Fruit fly (Drosophila melanogaster) whole organism, embryonic: Measurements from ENCODE around the gene CG42390.

ENCODE experiments used
- ATbp ChIP-seq: fragments of 200-800 bp; sonication (Bioruptor generic); optimal IDR thresholded peaks from 2 replicates; lab custom pipeline; 2017; ENCODE audit warnings: missing biosample characterization, mild to moderate bottlenecking, missing genetic modification characterization, missing genetic modification reagents
- Awh ChIP-seq: fragments of 200-800 bp; sonication (Bioruptor generic); IDR thresholded peaks from 2 replicates; pipeline ENCODE4, ENCODE4 v1.3.6; 2022; ENCODE audit warnings: missing biosample characterization, missing genetic modification characterization
- CG11695 ChIP-seq: fragments of 200-800 bp; sonication (Bioruptor generic); IDR thresholded peaks from 3 replicates; pipeline ENCODE4 v1.3.6; 2022; ENCODE audit warnings: missing biosample characterization, missing genetic modification characterization
- CG14710 ChIP-seq: fragments of 200-800 bp; sonication (Bioruptor generic); optimal IDR thresholded peaks from 3 replicates; lab custom pipeline; 2019; ENCODE audit warnings: missing biosample characterization, mild to moderate bottlenecking, missing genetic modification characterization, moderate library complexity
- CG14965 ChIP-seq: fragments of 200-800 bp; sonication (Bioruptor generic); optimal IDR thresholded peaks from 2 replicates; lab custom pipeline; 2016; ENCODE audit warnings: missing biosample characterization, missing genetic modification characterization, borderline replicate concordance
- CG17186 ChIP-seq: fragments of 200-800 bp; sonication (Bioruptor generic); optimal IDR thresholded peaks from 3 replicates; lab custom pipeline; 2017; ENCODE audit warnings: missing biosample characterization, missing genetic modification reagents, missing genetic modification characterization
- CG2875 ChIP-seq: fragments of 200-800 bp; sonication (Bioruptor generic); optimal IDR thresholded peaks from 2 replicates; lab custom pipeline; 2017; ENCODE audit warnings: missing biosample characterization, mild to moderate bottlenecking, missing genetic modification characterization, missing genetic modification reagents
- CG30403 ChIP-seq: fragments of 200-800 bp; sonication (Bioruptor generic); optimal IDR thresholded peaks from 3 replicates; lab custom pipeline; 2016; ENCODE audit warnings: missing biosample characterization, missing genetic modification characterization
- CG30431 ChIP-seq: fragments of 200-800 bp; sonication (Bioruptor generic); optimal IDR thresholded peaks from 2 replicates; lab custom pipeline; 2017; ENCODE audit warnings: missing biosample characterization, missing genetic modification characterization
- CG3163 ChIP-seq: fragments of 200-800 bp; sonication (Bioruptor generic); optimal IDR thresholded peaks from 3 replicates; lab custom pipeline; 2016; ENCODE audit warnings: missing biosample characterization, missing genetic modification characterization
- CG32767 ChIP-seq: fragments of 200-800 bp; sonication (Bioruptor generic); IDR thresholded peaks from 2 replicates; pipeline ENCODE4 v1.3.6; 2022; ENCODE audit warnings: missing biosample characterization, missing genetic modification characterization
- CG3726 ChIP-seq: fragments of 200-800 bp; sonication (Bioruptor generic); IDR thresholded peaks from 3 replicates; pipeline ENCODE4, ENCODE4 v1.3.6; 2022; ENCODE audit warnings: missing biosample characterization, missing genetic modification characterization
- CG4404 ChIP-seq: fragments of 200-800 bp; sonication (Bioruptor generic); IDR thresholded peaks from 2 replicates; pipeline ENCODE4 v1.3.6; 2022; ENCODE audit warnings: missing biosample characterization, missing genetic modification characterization
- CG6689 ChIP-seq: fragments of 200-800 bp; sonication (Bioruptor generic); IDR thresholded peaks from 2 replicates; pipeline ENCODE4 v1.3.6; 2022; ENCODE audit warnings: missing biosample characterization, missing genetic modification characterization
- CG8290 ChIP-seq, 3 experiments: fragments of 200-800 bp; sonication (Bioruptor generic); optimal IDR thresholded peaks; 2 replicates each; lab custom pipeline; 2016 to 2019; ENCODE audit warnings: missing biosample characterization in 3 of 3, missing genetic modification characterization in 3 of 3, mild to moderate bottlenecking in 2 of 3, moderate library complexity in 1 of 3
- CTCF ChIP-seq: fragments of 200-800 bp; sonication (Bioruptor generic); optimal IDR thresholded peaks from 2 replicates; lab custom pipeline; 2017; ENCODE audit warnings: missing biosample characterization, mild to moderate bottlenecking, missing genetic modification characterization, moderate library complexity
- CrebB ChIP-seq: fragments of 200-800 bp; sonication (Bioruptor generic); optimal IDR thresholded peaks from 3 replicates; lab custom pipeline; 2018; ENCODE audit warnings: missing biosample characterization, mild to moderate bottlenecking, missing genetic modification characterization
- D19A ChIP-seq: fragments of 200-800 bp; optimal IDR thresholded peaks from 3 replicates; lab custom pipeline; 2019; ENCODE audit warnings: missing biosample characterization, mild to moderate bottlenecking, missing genetic modification characterization, moderate library complexity
- D19B ChIP-seq: fragments of 200-800 bp; sonication (Bioruptor generic); optimal IDR thresholded peaks from 2 replicates; lab custom pipeline; 2017; ENCODE audit warnings: missing biosample characterization, mild to moderate bottlenecking, missing genetic modification characterization
- Dp ChIP-seq: fragments of 200-800 bp; sonication (Bioruptor generic); optimal IDR thresholded peaks from 2 replicates; lab custom pipeline; 2018; ENCODE audit warnings: missing biosample characterization, mild to moderate bottlenecking, missing genetic modification characterization, moderate library complexity
- Eip74EF ChIP-seq, 2 experiments: fragments of 200-800 bp in 1 of 2; fragments of >200 bp in 1 of 2; sonication (Bioruptor generic) in 1 of 2; optimal IDR thresholded peaks; 2 replicates each; lab custom pipeline; 2017 to 2019; ENCODE audit warnings: missing biosample characterization in 2 of 2, missing genetic modification characterization in 2 of 2, mild to moderate bottlenecking in 1 of 2, moderate library complexity in 1 of 2
- Fer3 ChIP-seq: fragments of 200-800 bp; sonication (Bioruptor generic); optimal IDR thresholded peaks from 2 replicates; lab custom pipeline; 2018; ENCODE audit warnings: missing biosample characterization, mild to moderate bottlenecking, missing genetic modification characterization, moderate library complexity
- HLH3B ChIP-seq: fragments of 200-800 bp; sonication (Bioruptor generic); IDR thresholded peaks from 2 replicates; pipeline ENCODE4 v1.3.6; 2022; ENCODE audit warnings: missing biosample characterization, missing genetic modification characterization
- HLH4C ChIP-seq: fragments of 200-800 bp; sonication (Bioruptor generic); IDR thresholded peaks from 3 replicates; pipeline ENCODE4 v1.3.6; 2022; ENCODE audit warnings: missing biosample characterization, missing genetic modification characterization; ENCODE audit not compliant: partially characterized antibody
- HmgD ChIP-seq: fragments of 200-800 bp; sonication (Bioruptor generic); optimal IDR thresholded peaks from 3 replicates; lab custom pipeline; 2016; ENCODE audit warnings: missing biosample characterization, missing genetic modification characterization
- Mrtf ChIP-seq: fragments of 200-800 bp; sonication (Bioruptor generic); IDR thresholded peaks from 3 replicates; pipeline ENCODE4 v1.3.6; 2022; ENCODE audit warnings: missing biosample characterization, missing genetic modification characterization
- PHDP ChIP-seq: fragments of 200-800 bp; sonication (Bioruptor generic); optimal IDR thresholded peaks from 3 replicates; lab custom pipeline; 2018; ENCODE audit warnings: missing biosample characterization, mild to moderate bottlenecking, missing genetic modification characterization, moderate library complexity
- Stat92E ChIP-seq, 3 experiments: fragments of >200 bp in 2 of 3; fragments of 200-800 bp in 1 of 3; sonication (Bioruptor generic) in 1 of 3; optimal IDR thresholded peaks; 2 replicates each; lab custom pipeline; 2017 to 2019; ENCODE audit warnings: missing biosample characterization in 3 of 3, missing genetic modification characterization in 3 of 3, mild to moderate bottlenecking in 1 of 3, moderate library complexity in 1 of 3
- ac ChIP-seq: fragments of 200-800 bp; sonication (Bioruptor generic); optimal IDR thresholded peaks from 3 replicates; lab custom pipeline; 2017; ENCODE audit warnings: missing biosample characterization, mild to moderate bottlenecking, missing genetic modification characterization
- al ChIP-seq: fragments of 200-800 bp; sonication (Bioruptor generic); IDR thresholded peaks from 2 replicates; pipeline ENCODE4 v1.3.6; 2022; ENCODE audit warnings: missing biosample characterization, missing genetic modification characterization
- az2 ChIP-seq: fragments of 200-800 bp; sonication (Bioruptor generic); optimal IDR thresholded peaks from 3 replicates; lab custom pipeline; 2016; ENCODE audit warnings: missing biosample characterization, missing genetic modification characterization
- bbx ChIP-seq: fragments of 200-800 bp; sonication (Bioruptor generic); IDR thresholded peaks from 2 replicates; pipeline ENCODE4 v1.3.6; 2022; ENCODE audit warnings: missing biosample characterization, missing genetic modification characterization; ENCODE audit not compliant: partially characterized antibody
- bcd ChIP-seq: fragments of 200-800 bp; sonication (Bioruptor generic); optimal IDR thresholded peaks from 2 replicates; lab custom pipeline; 2017; ENCODE audit warnings: missing biosample characterization, mild to moderate bottlenecking, missing genetic modification characterization
- da ChIP-seq: fragments of 200-800 bp; sonication (Bioruptor generic); optimal IDR thresholded peaks from 2 replicates; lab custom pipeline; 2016; ENCODE audit warnings: missing biosample characterization, missing genetic modification characterization
- disco-r ChIP-seq: fragments of 200-800 bp; sonication (Bioruptor generic); optimal IDR thresholded peaks from 2 replicates; lab custom pipeline; 2016; ENCODE audit warnings: missing biosample characterization, missing genetic modification characterization
- gem ChIP-seq: fragments of 200-800 bp; sonication (Bioruptor generic); optimal IDR thresholded peaks from 2 replicates; lab custom pipeline; 2019; ENCODE audit warnings: missing biosample characterization, mild to moderate bottlenecking, missing genetic modification characterization, moderate library complexity
- gfzf ChIP-seq: fragments of 200-800 bp; sonication (Bioruptor generic); optimal IDR thresholded peaks from 2 replicates; lab custom pipeline; 2016; ENCODE audit warnings: missing biosample characterization, mild to moderate bottlenecking, missing genetic modification characterization, moderate library complexity
- gro ChIP-seq: fragments of 200-800 bp; sonication (Bioruptor generic); optimal IDR thresholded peaks from 2 replicates; lab custom pipeline; 2016; ENCODE audit warnings: missing biosample characterization, missing genetic modification characterization
- gsb-n ChIP-seq: fragments of 200-800 bp; sonication (Bioruptor generic); optimal IDR thresholded peaks from 3 replicates; lab custom pipeline; 2018; ENCODE audit warnings: missing biosample characterization, mild to moderate bottlenecking, missing genetic modification characterization
- ham ChIP-seq: fragments of 200-800 bp; sonication (Bioruptor generic); IDR thresholded peaks from 2 replicates; pipeline ENCODE4 v1.3.6; 2022; ENCODE audit warnings: missing biosample characterization, missing genetic modification characterization
- hth ChIP-seq: fragments of >200 bp; optimal IDR thresholded peaks from 2 replicates; lab custom pipeline; 2017; ENCODE audit warnings: inconsistent platforms
- jing ChIP-seq: fragments of 200-800 bp; sonication (Bioruptor generic); optimal IDR thresholded peaks from 2 replicates; lab custom pipeline; 2018; ENCODE audit warnings: missing biosample characterization, mild to moderate bottlenecking, missing genetic modification characterization
- onecut ChIP-seq: fragments of 200-800 bp; sonication (Bioruptor generic); IDR thresholded peaks from 2 replicates; pipeline ENCODE4 v1.3.6; 2022; ENCODE audit warnings: missing biosample characterization, missing genetic modification characterization
- pnt ChIP-seq: fragments of 200-800 bp; sonication (Bioruptor generic); optimal IDR thresholded peaks from 3 replicates; lab custom pipeline; 2016; ENCODE audit warnings: missing biosample characterization, missing genetic modification characterization
- psq ChIP-seq: fragments of 200-800 bp; sonication (Bioruptor generic); optimal IDR thresholded peaks from 2 replicates; lab custom pipeline; 2017; ENCODE audit warnings: missing biosample characterization, missing genetic modification characterization
- slou ChIP-seq: fragments of 200-800 bp; sonication (Bioruptor generic); optimal IDR thresholded peaks from 3 replicates; lab custom pipeline; 2016; ENCODE audit warnings: missing biosample characterization, missing genetic modification characterization
- sqz ChIP-seq: fragments of 200-800 bp; sonication (Bioruptor generic); optimal IDR thresholded peaks from 3 replicates; lab custom pipeline; 2018; ENCODE audit warnings: missing biosample characterization, mild to moderate bottlenecking, missing genetic modification characterization
- tap ChIP-seq: fragments of 200-800 bp; optimal IDR thresholded peaks from 3 replicates; lab custom pipeline; 2019; ENCODE audit warnings: missing biosample characterization, mild to moderate bottlenecking, missing genetic modification characterization, moderate library complexity
- tll ChIP-seq, 2 experiments: fragments of 200-800 bp in 1 of 2; fragments of >200 bp in 1 of 2; sonication (Bioruptor generic) in 1 of 2; optimal IDR thresholded peaks; 2 replicates each; lab custom pipeline; 2017 to 2019; ENCODE audit warnings: missing biosample characterization in 2 of 2, missing genetic modification characterization in 2 of 2, mild to moderate bottlenecking in 1 of 2, moderate library complexity in 1 of 2
- vnd ChIP-seq: fragments of 200-800 bp; sonication (Bioruptor generic); IDR thresholded peaks from 3 replicates; pipeline ENCODE4 v1.3.6; 2022; ENCODE audit warnings: missing biosample characterization, missing genetic modification characterization; ENCODE audit not compliant: partially characterized antibody
- zen2 ChIP-seq: fragments of 200-800 bp; sonication (Bioruptor generic); IDR thresholded peaks from 3 replicates; pipeline ENCODE4 v1.3.6; 2022; ENCODE audit warnings: missing biosample characterization, missing genetic modification characterization; ENCODE audit not compliant: partially characterized antibody

Gene CG42390

DNA sequence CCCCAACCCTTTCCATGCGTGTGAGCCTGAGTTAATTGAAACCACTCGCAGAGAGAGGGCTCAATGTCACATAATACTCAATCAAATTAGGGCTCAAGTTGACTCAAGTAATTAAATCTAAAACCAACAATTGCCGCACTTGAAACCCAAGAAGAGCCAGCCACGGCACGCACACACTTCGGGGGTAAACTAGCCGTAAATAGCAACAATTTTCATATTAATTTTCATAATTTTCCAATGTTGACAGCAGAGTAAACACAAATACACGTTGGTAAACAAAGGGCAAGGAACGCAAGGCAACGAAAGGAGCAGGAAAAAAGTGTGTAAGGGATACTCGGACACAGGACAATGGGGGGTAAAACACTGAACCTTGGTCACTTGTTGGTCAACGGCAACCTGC lies 27.6 kb downstream of the CG42390 start (continued):
- TF ChIP-seq bcd = peak; percentile 34
- no peak for TF ChIP-seq CG17186 (GFP tag; lab: Kevin White, UChicago)
- no peak for TF ChIP-seq az2
- no peak for TF ChIP-seq zen2 (GFP tag; lab: Robert Waterston, UW)
- peak; percentile 37 for TF ChIP-seq gsb-n (tag; lab: Kevin White, UChicago)
- TF ChIP-seq psq (GFP tag; lab: Kevin White, UChicago) = no peak
- TF ChIP-seq tll (GFP tag; optimal IDR thresholded peaks at IDR 0.05; lab: Kevin White, UChicago) = peak in 1 of 2 experiments; percentile 62
- TF ChIP-seq onecut (GFP tag; lab: Robert Waterston, UW) = no peak
- TF ChIP-seq Mrtf (GFP tag; lab: Robert Waterston, UW) = no peak
- peak; percentile 63 for TF ChIP-seq CG14710 (tag; lab: Kevin White, UChicago)
- no peak for TF ChIP-seq vnd
- no peak for TF ChIP-seq HLH4C
- no peak for TF ChIP-seq al (GFP tag; lab: Robert Waterston, UW)
- TF ChIP-seq Stat92E (GFP tag; optimal IDR thresholded peaks at IDR 0.05; lab: Kevin White, UChicago) = no peak
- TF ChIP-seq CG6689 = no peak
- TF ChIP-seq gfzf = no peak
- no peak for TF ChIP-seq PHDP
- TF ChIP-seq da = no peak
- TF ChIP-seq CrebB = peak; percentile 3
- no peak for TF ChIP-seq pnt (GFP tag; lab: Kevin White, UChicago)
- no peak for TF ChIP-seq CG4404 (GFP tag; lab: Robert Waterston, UW)
- TF ChIP-seq Awh = no peak; the same call in 1 of the 2 replicates
- no peak for TF ChIP-seq jing (GFP tag; lab: Kevin White, UChicago)
- TF ChIP-seq CG30403 (GFP tag; lab: Kevin White, UChicago) = no peak
- no peak for TF ChIP-seq disco-r (GFP tag; lab: Kevin White, UChicago)
- TF ChIP-seq tap (tag; lab: Kevin White, UChicago) = no peak
- no peak for TF ChIP-seq D19B (GFP tag; lab: Kevin White, UChicago)
- TF ChIP-seq CG11695 (GFP tag; lab: Robert Waterston, UW) = no peak
- no peak for TF ChIP-seq Eip74EF (GFP tag; optimal IDR thresholded peaks at IDR 0.05; lab: Kevin White, UChicago)
- peak; percentile 12 for TF ChIP-seq CG2875
- peak; percentile 3 for TF ChIP-seq D19A
- no peak for TF ChIP-seq CG8290 (GFP tag; optimal IDR thresholded peaks at IDR 0.05; lab: Kevin White, UChicago)
- TF ChIP-seq CG8290 (tag; optimal IDR thresholded peaks at IDR 0.05; lab: Kevin White, UChicago) = peak; percentile 37 to 80
- TF ChIP-seq sqz = peak; percentile 47
- peak; percentile 11 for TF ChIP-seq CG14965 (GFP tag; lab: Kevin White, UChicago)
- TF ChIP-seq hth = no peak
- TF ChIP-seq slou (GFP tag; lab: Kevin White, UChicago) = no peak
- TF ChIP-seq ham (GFP tag; lab: Robert Waterston, UW) = no peak
- no peak for TF ChIP-seq CG3163 (GFP tag; lab: Kevin White, UChicago)
- TF ChIP-seq Fer3 (tag; lab: Kevin White, UChicago) = no peak
- peak; percentile 43 for TF ChIP-seq gem (tag; lab: Kevin White, UChicago)
- TF ChIP-seq gro (GFP tag; lab: Kevin White, UChicago) = no peak
- TF ChIP-seq Dp (GFP tag; lab: Kevin White, UChicago) = no peak
- TF ChIP-seq CG30431 (GFP tag; lab: Kevin White, UChicago) = peak; percentile 32
- TF ChIP-seq CG3726 (GFP tag; lab: Robert Waterston, UW) = no peak
- peak; percentile 95 for TF ChIP-seq ac (GFP tag; lab: Kevin White, UChicago)
- no peak for TF ChIP-seq HmgD (GFP tag; lab: Kevin White, UChicago)
- TF ChIP-seq ATbp (GFP tag; lab: Kevin White, UChicago) = peak; percentile 56
- TF ChIP-seq CTCF (GFP tag; lab: Kevin White, UChicago) = no peak
- no peak for TF ChIP-seq bbx (GFP tag; lab: Robert Waterston, UW)
- TF ChIP-seq CG32767 (GFP tag; lab: Robert Waterston, UW) = no peak
- no peak for TF ChIP-seq HLH3B
